Worm (Caenorhabditis elegans): Measurements from ENCODE around the gene F58F12.1.

F58F12.1 gene

DNA sequence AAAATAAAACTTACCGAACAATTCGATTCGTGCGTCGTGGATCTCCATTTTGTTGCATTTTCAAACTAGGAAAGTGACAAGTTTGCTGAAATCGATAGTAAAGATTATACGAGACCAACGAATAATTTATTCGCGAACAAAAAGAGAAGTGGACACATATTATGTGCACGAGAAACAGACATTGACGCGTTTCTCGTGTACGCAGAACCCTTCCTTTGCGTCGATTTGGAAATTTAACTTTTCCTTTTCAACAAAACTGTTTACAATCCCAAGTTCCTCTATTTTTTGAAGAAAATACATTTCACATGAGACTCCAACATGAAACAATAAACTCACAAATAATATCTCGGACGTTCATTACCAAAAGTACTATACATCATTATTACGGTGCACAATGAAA, 22.6 kb upstream of the F58F12.1 start, which contains the start of gene K10B2.4 (continued):
- no peak for TF ChIP-seq fos-1 (tag; optimal IDR thresholded peaks at IDR 0.05)
- TF ChIP-seq ctbp-1 (GFP tag; IDR thresholded peaks at IDR 0.05): no peak
- no peak for TF ChIP-seq lin-29 (GFP tag; IDR thresholded peaks at IDR 0.05)
- TF ChIP-seq egl-27 (tag; optimal IDR thresholded peaks at IDR 0.05): no peak
- no peak for TF ChIP-seq nhr-41 (GFP tag; IDR thresholded peaks at IDR 0.05)
- TF ChIP-seq madf-9 (GFP tag; conservative IDR thresholded peaks at IDR 0.05): no peak
- no peak for TF ChIP-seq snpc-4 (tag; optimal IDR thresholded peaks at IDR 0.05)
- TF ChIP-seq unc-130 (GFP tag; optimal IDR thresholded peaks at IDR 0.05): no peak
- no peak for TF ChIP-seq nhr-77 (tag; optimal IDR thresholded peaks at IDR 0.05)
- TF ChIP-seq lim-7 (GFP tag; IDR thresholded peaks at IDR 0.05): no peak
- peak; percentile 20 for TF ChIP-seq ztf-7 (tag; optimal IDR thresholded peaks at IDR 0.05)
- no peak for TF ChIP-seq daf-8 (GFP tag; IDR thresholded peaks at IDR 0.05)
- no peak for TF ChIP-seq tag-97 (GFP tag; IDR thresholded peaks at IDR 0.05)
- TF ChIP-seq unc-39 (tag; optimal IDR thresholded peaks at IDR 0.05): no peak
- TF ChIP-seq lsy-2 (tag; optimal IDR thresholded peaks at IDR 0.05): peak in 1 of 2 experiments; percentile 87
- TF ChIP-seq zag-1 (tag; optimal IDR thresholded peaks at IDR 0.05): no peak
- TF ChIP-seq attf-4 (tag; optimal IDR thresholded peaks at IDR 0.05): no peak
- TF ChIP-seq Y48G9A.11 (GFP tag; IDR thresholded peaks at IDR 0.05): no peak
- TF ChIP-seq cey-2 (tag; optimal IDR thresholded peaks at IDR 0.05; ENCODE audit: borderline replicate concordance, insufficient read depth): no peak
- peak; percentile 78 for TF ChIP-seq dpl-1 (GFP tag; optimal IDR thresholded peaks at IDR 0.05)
- TF ChIP-seq ama-1 (optimal IDR thresholded peaks at IDR 0.05): peak; percentile 27
- no peak for TF ChIP-seq zip-2 (tag; optimal IDR thresholded peaks at IDR 0.05)
- TF ChIP-seq F37D6.2 (tag; optimal IDR thresholded peaks at IDR 0.05): no peak
- TF ChIP-seq lir-3 (tag; optimal IDR thresholded peaks at IDR 0.05): no peak
- no peak for TF ChIP-seq nhr-237 (tag; optimal IDR thresholded peaks at IDR 0.05)
- no peak for TF ChIP-seq nhr-25 (tag; optimal IDR thresholded peaks at IDR 0.05; ENCODE audit: borderline replicate concordance, insufficient read depth)
- no peak for TF ChIP-seq duxl-1 (tag; optimal IDR thresholded peaks at IDR 0.05; ENCODE audit: poor library complexity)
- TF ChIP-seq zip-11 (GFP tag; IDR thresholded peaks at IDR 0.05): no peak
- no peak for TF ChIP-seq nhr-111 (GFP tag; optimal IDR thresholded peaks at IDR 0.05)
- TF ChIP-seq gei-8 (GFP tag; optimal IDR thresholded peaks at IDR 0.05): no peak
- TF ChIP-seq vab-7 (GFP tag; IDR thresholded peaks at IDR 0.05): no peak
- TF ChIP-seq php-3 (GFP tag; IDR thresholded peaks at IDR 0.05): no peak
- peak; percentile 46; the same call in 1 of the 2 replicates for TF ChIP-seq ceh-20 (GFP tag; IDR thresholded peaks at IDR 0.05)
- no peak for TF ChIP-seq set-16 (GFP tag; IDR thresholded peaks at IDR 0.05)
- no peak for TF ChIP-seq pha-4 (GFP tag; IDR thresholded peaks at IDR 0.05)
- TF ChIP-seq pha-4 (tag; optimal IDR thresholded peaks at IDR 0.05): peak; percentile 39

DNA sequence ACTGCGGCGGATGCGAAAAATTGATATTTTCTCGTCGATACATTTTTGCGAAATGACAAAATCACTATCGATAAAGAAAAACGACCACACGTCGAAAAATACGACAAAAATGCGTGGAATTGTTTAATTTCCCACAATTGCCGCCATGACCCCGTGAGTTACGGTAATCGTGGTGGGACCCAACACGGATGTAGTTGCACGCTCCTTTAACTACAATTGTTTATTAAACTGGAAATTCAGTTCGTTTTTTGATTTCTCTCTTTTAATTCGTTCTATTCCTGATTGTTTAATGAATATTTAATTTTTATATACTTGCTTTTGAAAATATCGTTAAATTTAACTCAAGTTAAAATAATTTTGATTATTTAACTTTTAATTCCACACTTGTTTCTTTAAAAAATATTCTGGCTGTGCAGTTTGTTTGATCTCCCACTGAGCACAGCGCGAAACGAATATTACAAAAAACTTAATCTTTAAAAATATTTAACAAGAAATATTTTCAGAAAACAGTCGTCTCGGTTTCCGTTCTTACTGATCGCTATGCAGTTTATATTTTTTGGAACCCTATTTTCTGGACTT, 18.1 kb upstream of the F58F12.1 start, which contains the start of the genes ani-2 and clec-88:
Gene ani-2, minus strand, starts transcription at position 131 of the 579 bp plus-strand sequence.
Gene clec-88, plus strand, starts transcription at position 486 of the 579 bp plus-strand sequence.
- TF ChIP-seq mep-1 (tag; optimal IDR thresholded peaks at IDR 0.05) (no peak), snpc-4 (tag; optimal IDR thresholded peaks at IDR 0.05) (no peak), lin-38 (GFP tag; IDR thresholded peaks at IDR 0.05) (peak; percentile 64), lin-15B (tag; optimal IDR thresholded peaks at IDR 0.05) (no peak), cey-2 (tag; optimal IDR thresholded peaks at IDR 0.05; ENCODE audit: borderline replicate concordance, insufficient read depth) (no peak), lin-13 (GFP tag; optimal IDR thresholded peaks at IDR 0.05) (no peak), dmd-8 (GFP tag; IDR thresholded peaks at IDR 0.05) (no peak), unc-130 (GFP tag; optimal IDR thresholded peaks at IDR 0.05) (peak; percentile 87)

All from whole organism, L4 larva.